Fruit fly (Drosophila melanogaster) whole organism, adult: Measurements from ENCODE around the gene vri.

Experiments used
- kay ChIP-seq: fragments of 200-800 bp; sonication (Bioruptor generic); peaks from one replicate; lab custom pipeline; 2016; ENCODE audit warnings: missing biosample characterization, missing genetic modification characterization, borderline replicate concordance
- toe ChIP-seq: fragments of 200-800 bp; sonication (Bioruptor generic); optimal IDR thresholded peaks from 2 replicates; lab custom pipeline; 2016; ENCODE audit warnings: missing biosample characterization, missing genetic modification characterization

DNA sequence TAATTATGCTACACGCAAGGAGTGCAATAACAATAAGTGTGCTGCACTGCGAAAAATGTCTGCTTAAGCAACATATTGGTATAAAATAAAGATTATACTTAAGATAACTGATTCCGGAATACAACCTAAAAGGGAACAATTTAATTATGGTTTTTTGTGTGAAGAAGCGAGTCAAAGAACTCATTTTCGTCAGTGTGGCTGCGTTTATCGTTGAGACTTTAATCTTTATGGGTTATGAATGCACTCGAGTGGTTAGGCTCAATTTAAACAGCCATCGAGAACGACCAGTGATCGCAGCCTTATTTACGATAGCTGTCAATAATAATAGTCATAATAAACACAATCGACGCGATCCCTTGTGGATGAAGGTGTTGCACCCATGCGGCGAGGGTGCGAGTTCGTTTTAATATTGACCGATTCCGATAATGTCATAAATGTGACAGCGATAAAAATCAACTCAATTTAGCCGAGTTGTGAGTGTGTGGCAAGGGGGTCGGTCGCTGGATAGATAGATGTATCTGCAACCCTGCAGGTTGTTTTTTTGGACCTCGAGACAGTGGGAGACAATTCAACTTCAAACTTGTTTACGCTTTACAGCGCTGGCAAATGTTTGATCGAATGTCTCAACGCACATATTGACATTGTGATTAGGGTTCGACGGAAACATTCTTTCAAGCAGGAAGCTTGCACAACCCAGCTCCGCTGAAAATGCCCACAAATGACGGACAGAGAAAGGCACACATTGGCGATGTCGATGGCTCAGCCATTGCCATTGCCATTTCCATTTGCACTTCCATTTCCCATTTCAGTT lies 32.5 kb upstream of the vri start:
- TF ChIP-seq toe (no peak), kay (no peak)
